Fruit fly (Drosophila melanogaster): Measurements from ENCODE around the gene CG1275.
A peak's percentile ranks its signal among the peaks of the same experiment; 100 is the strongest.

DNA sequence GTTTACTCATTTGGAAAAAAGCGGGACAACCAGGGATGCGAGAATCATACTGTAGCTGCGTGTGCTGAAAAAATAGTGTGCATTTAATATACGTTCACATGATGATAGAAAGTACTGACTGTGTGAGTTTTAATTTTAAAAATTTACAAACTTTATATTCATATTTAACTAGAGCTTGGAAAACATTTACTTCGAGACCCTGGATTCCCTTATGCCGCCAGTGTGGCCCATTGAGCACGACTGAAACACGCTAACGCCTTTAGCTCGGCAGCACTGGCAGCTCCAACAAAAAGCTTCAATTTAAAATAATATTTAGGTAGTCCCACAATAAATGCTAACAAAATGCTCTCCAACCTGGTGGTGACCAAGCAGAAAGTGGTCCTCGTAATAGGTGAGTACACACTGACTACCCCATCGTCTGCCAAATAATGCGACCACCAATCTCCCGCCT lies at the start of gene CG1275, which contains the start of gene Elp5:
- TF ChIP-seq CG18619 (GFP tag; optimal IDR thresholded peaks at IDR 0.05) (peak; percentile 97), B-H2 (GFP tag; optimal IDR thresholded peaks at IDR 0.05) (peak; percentile 98), Tbp (GFP tag; optimal IDR thresholded peaks at IDR 0.05) (no peak), Meics (GFP tag; optimal IDR thresholded peaks at IDR 0.05) (peak; percentile 98), Dp (GFP tag; optimal IDR thresholded peaks at IDR 0.05) (peak; percentile 64), CG15269 (tag; optimal IDR thresholded peaks at IDR 0.05) (peak; percentile 98), CG9215 (GFP tag; IDR thresholded peaks at IDR 0.05) (peak; percentile 98), sr (GFP tag; IDR thresholded peaks at IDR 0.05) (peak; percentile 98), ERR (GFP tag; optimal IDR thresholded peaks at IDR 0.05) (peak; percentile 94), CG31441 (GFP tag; IDR thresholded peaks at IDR 0.05) (peak; percentile 99)
